Worm (Caenorhabditis elegans) whole organism, L3 larva: ENCODE results near the gene ZK470.2.

ENCODE experiments used
- ZK546.5 ChIP-seq: sonication (generic microtip); optimal IDR thresholded peaks from 2 replicates; lab custom pipeline; 2017; ENCODE audit warnings: missing biosample characterization, missing genetic modification characterization
- aly-2 ChIP-seq: fragments of 150-350 bp; optimal IDR thresholded peaks from 2 replicates; lab custom pipeline; 2014; ENCODE audit warnings: missing biosample characterization, missing genetic modification characterization
- ama-1 ChIP-seq: fragments of 150-350 bp; optimal IDR thresholded peaks from 2 replicates; lab custom pipeline; 2018
- ceh-28 ChIP-seq: fragments of 150-350 bp; optimal IDR thresholded peaks from 2 replicates; lab custom pipeline; 2014; ENCODE audit warnings: missing biosample characterization, missing genetic modification reagents, missing genetic modification characterization
- ceh-82 ChIP-seq: fragments of 150-350 bp; optimal IDR thresholded peaks from 2 replicates; lab custom pipeline; 2014; ENCODE audit warnings: missing biosample characterization, missing genetic modification characterization
- ceh-9 ChIP-seq: sonication (generic microtip); optimal IDR thresholded peaks from 2 replicates; lab custom pipeline; 2018; ENCODE audit warnings: missing biosample characterization, missing genetic modification characterization
- daf-12 ChIP-seq: fragments of 150-350 bp; optimal IDR thresholded peaks from 2 replicates; lab custom pipeline; 2014; ENCODE audit warnings: missing biosample characterization, missing genetic modification reagents, missing genetic modification characterization
- egl-5 ChIP-seq: fragments of 150-350 bp; optimal IDR thresholded peaks from 2 replicates; lab custom pipeline; 2017; ENCODE audit warnings: missing biosample characterization, missing genetic modification reagents, missing genetic modification characterization, inconsistent platforms
- elt-1 ChIP-seq: fragments of 150-350 bp; optimal IDR thresholded peaks from 2 replicates; lab custom pipeline; 2014; ENCODE audit warnings: missing biosample characterization, missing genetic modification characterization
- elt-2 ChIP-seq: sonication (generic microtip); optimal IDR thresholded peaks from 2 replicates; lab custom pipeline; 2016; ENCODE audit warnings: missing genetic modification reagents, mild to moderate bottlenecking, missing genetic modification characterization, missing compliant biosample characterization
- elt-3 ChIP-seq, 3 experiments: fragments of 150-350 bp in 1 of 3; sonication (generic microtip) in 2 of 3; optimal IDR thresholded peaks; 2 replicates in 2 of 3; 4 replicates in 1 of 3; lab custom pipeline; 2014 to 2017; ENCODE audit warnings: missing biosample characterization in 3 of 3, missing genetic modification characterization in 3 of 3
- eor-1 ChIP-seq, 2 experiments: fragments of 150-350 bp; optimal IDR thresholded peaks; 2 replicates each; lab custom pipeline; 2014 to 2018; ENCODE audit warnings: missing biosample characterization in 2 of 2, missing genetic modification characterization in 2 of 2
- fkh-10 ChIP-seq: sonication (generic microtip); optimal IDR thresholded peaks from 2 replicates; lab custom pipeline; 2017; ENCODE audit warnings: missing biosample characterization, missing genetic modification reagents, missing genetic modification characterization
- fkh-2 ChIP-seq: fragments of 150-350 bp; optimal IDR thresholded peaks from 2 replicates; lab custom pipeline; 2014; ENCODE audit warnings: missing biosample characterization, missing genetic modification reagents, missing genetic modification characterization
- fos-1 ChIP-seq: fragments of 150-350 bp; optimal IDR thresholded peaks from 2 replicates; lab custom pipeline; 2014; ENCODE audit warnings: missing biosample characterization, missing genetic modification characterization
- hmg-11 ChIP-seq: sonication (generic microtip); optimal IDR thresholded peaks from 2 replicates; lab custom pipeline; 2016; ENCODE audit warnings: missing genetic modification characterization, missing compliant biosample characterization
- jun-1 ChIP-seq: fragments of 150-350 bp; optimal IDR thresholded peaks from 2 replicates; lab custom pipeline; 2014; ENCODE audit warnings: missing biosample characterization, missing genetic modification reagents, missing genetic modification characterization
- lin-15B ChIP-seq: fragments of 150-350 bp; optimal IDR thresholded peaks from 2 replicates; lab custom pipeline; 2014; ENCODE audit warnings: missing biosample characterization, missing genetic modification characterization
- lin-39 ChIP-seq: fragments of 150-350 bp; optimal IDR thresholded peaks from 2 replicates; lab custom pipeline; 2018; ENCODE audit warnings: missing biosample characterization, missing genetic modification reagents, missing genetic modification characterization
- mdl-1 ChIP-seq: fragments of 150-350 bp; optimal IDR thresholded peaks from 2 replicates; lab custom pipeline; 2014; ENCODE audit warnings: missing biosample characterization, missing genetic modification characterization
- mml-1 ChIP-seq: fragments of 150-350 bp; sonication (generic microtip); optimal IDR thresholded peaks from 3 replicates; lab custom pipeline; 2014; ENCODE audit warnings: missing biosample characterization, missing genetic modification characterization
- nfya-1 ChIP-seq: sonication (generic microtip); optimal IDR thresholded peaks from 2 replicates; lab custom pipeline; 2017; ENCODE audit warnings: missing genetic modification characterization, mild to moderate bottlenecking, missing compliant biosample characterization, antibody characterized with exemption, moderate library complexity; ENCODE audit not compliant: insufficient read depth
- nhr-11 ChIP-seq: fragments of 150-350 bp; optimal IDR thresholded peaks from 2 replicates; lab custom pipeline; 2014; ENCODE audit warnings: missing biosample characterization, missing genetic modification characterization
- nhr-12 ChIP-seq: fragments of 150-350 bp; optimal IDR thresholded peaks from 2 replicates; lab custom pipeline; 2014; ENCODE audit warnings: missing biosample characterization, missing genetic modification characterization
- nhr-23 ChIP-seq: fragments of 150-350 bp; optimal IDR thresholded peaks from 2 replicates; lab custom pipeline; 2014; ENCODE audit warnings: missing biosample characterization, missing genetic modification reagents, missing genetic modification characterization
- nhr-25 ChIP-seq: sonication (generic microtip); optimal IDR thresholded peaks from 2 replicates; lab custom pipeline; 2017; ENCODE audit warnings: missing biosample characterization, missing genetic modification characterization
- nhr-28 ChIP-seq: fragments of 150-350 bp; optimal IDR thresholded peaks from 2 replicates; lab custom pipeline; 2014; ENCODE audit warnings: missing biosample characterization, missing genetic modification characterization
- nhr-43 ChIP-seq: sonication (generic microtip); optimal IDR thresholded peaks from 2 replicates; lab custom pipeline; 2016; ENCODE audit warnings: mild to moderate bottlenecking, missing genetic modification characterization, missing compliant biosample characterization; ENCODE audit not compliant: poor library complexity, severe bottlenecking
- nhr-67 ChIP-seq: fragments of 150-350 bp; optimal IDR thresholded peaks from 2 replicates; lab custom pipeline; 2014; ENCODE audit warnings: missing biosample characterization, missing genetic modification characterization
- nhr-76 ChIP-seq: fragments of 150-350 bp; sonication (generic microtip); optimal IDR thresholded peaks from 5 replicates; lab custom pipeline; 2014; ENCODE audit warnings: missing biosample characterization, missing genetic modification characterization
- pha-4 ChIP-seq: fragments of 150-350 bp; optimal IDR thresholded peaks from 2 replicates; lab custom pipeline; 2014; ENCODE audit warnings: missing biosample characterization, missing genetic modification reagents, missing genetic modification characterization
- pqm-1 ChIP-seq: fragments of 150-350 bp; optimal IDR thresholded peaks from 2 replicates; lab custom pipeline; 2017; ENCODE audit warnings: missing biosample characterization, missing genetic modification characterization, inconsistent platforms
- sea-2 ChIP-seq: fragments of 150-350 bp; sonication (generic microtip); optimal IDR thresholded peaks from 4 replicates; lab custom pipeline; 2014; ENCODE audit warnings: missing biosample characterization, missing genetic modification reagents, missing genetic modification characterization
- skn-1 ChIP-seq: fragments of 150-350 bp; optimal IDR thresholded peaks from 2 replicates; lab custom pipeline; 2014; ENCODE audit warnings: missing biosample characterization, missing genetic modification characterization
- tbx-2 ChIP-seq: sonication (generic microtip); optimal IDR thresholded peaks from 2 replicates; lab custom pipeline; 2016; ENCODE audit warnings: mild to moderate bottlenecking, missing genetic modification characterization, missing compliant biosample characterization
- unc-62 ChIP-seq: fragments of 150-350 bp; sonication (generic microtip); optimal IDR thresholded peaks from 4 replicates; lab custom pipeline; 2014; ENCODE audit warnings: missing biosample characterization, missing genetic modification reagents, missing genetic modification characterization
- ztf-11 ChIP-seq: fragments of 150-350 bp; optimal IDR thresholded peaks from 2 replicates; lab custom pipeline; 2014; ENCODE audit warnings: missing biosample characterization, missing genetic modification characterization
- ztf-4 ChIP-seq: fragments of 150-350 bp; optimal IDR thresholded peaks from 2 replicates; lab custom pipeline; 2014; ENCODE audit warnings: missing biosample characterization, missing genetic modification characterization

ZK470.2 gene

ce11 chrX:4145051-4145826 lies 10.3 kb downstream of the ZK470.2 start:
- TF ChIP-seq eor-1 (tag; optimal IDR thresholded peaks at IDR 0.05; lab: Kevin White, UChicago) (no peak), nhr-76 (tag; lab: Kevin White, UChicago) (no peak), fkh-2 (tag; lab: Kevin White, UChicago) (no peak), nhr-25 (tag; lab: Kevin White, UChicago) (peak; percentile 50), nhr-23 (peak; percentile 73), hmg-11 (peak; percentile 50), nhr-28 (no peak), ceh-9 (tag; lab: Kevin White, UChicago) (no peak), nhr-12 (tag; lab: Kevin White, UChicago) (no peak), ztf-4 (tag; lab: Kevin White, UChicago) (no peak), elt-2 (tag; lab: Kevin White, UChicago) (peak; percentile 86), lin-15B (tag; lab: Kevin White, UChicago) (no peak), fos-1 (tag; lab: Kevin White, UChicago) (peak; percentile 71), aly-2 (tag; lab: Kevin White, UChicago) (no peak), egl-5 (peak; percentile 24), daf-12 (no peak), sea-2 (peak; percentile 89), elt-3 (tag; optimal IDR thresholded peaks at IDR 0.05; lab: Kevin White, UChicago) (peak in 1 of 3 experiments; percentile 13), pqm-1 (tag; lab: Kevin White, UChicago) (peak; percentile 27), nhr-67 (tag; lab: Kevin White, UChicago) (no peak), skn-1 (tag; lab: Kevin White, UChicago) (peak; percentile 82), elt-1 (no peak), ceh-28 (tag; lab: Kevin White, UChicago) (peak; percentile 68), nhr-11 (tag; lab: Kevin White, UChicago) (peak; percentile 61), ceh-82 (tag; lab: Kevin White, UChicago) (peak; percentile 8), pha-4 (tag; lab: Kevin White, UChicago) (peak; percentile 68), nhr-43 (peak; percentile 64), fkh-10 (GFP tag; lab: Kevin White, UChicago) (peak; percentile 29), ztf-11 (no peak), ama-1 (lab: Kevin White, UChicago) (peak; percentile 86), nfya-1 (peak; percentile 57), unc-62 (GFP tag; lab: Kevin White, UChicago) (peak; percentile 54), mdl-1 (tag; lab: Kevin White, UChicago) (peak; percentile 88), lin-39 (tag; lab: Kevin White, UChicago) (peak; percentile 84), tbx-2 (tag; lab: Kevin White, UChicago) (peak; percentile 36), jun-1 (tag; lab: Kevin White, UChicago) (peak; percentile 14), ZK546.5 (tag; lab: Kevin White, UChicago) (no peak)

- TF ChIP-seq nhr-23, result peak; percentile 44
- peak; percentile 42 for TF ChIP-seq nhr-43
- TF ChIP-seq daf-12, result no peak
- TF ChIP-seq ama-1 (lab: Kevin White, UChicago), result peak; percentile 62
- no peak for TF ChIP-seq elt-3 (tag; optimal IDR thresholded peaks at IDR 0.05; lab: Kevin White, UChicago)
- TF ChIP-seq nhr-76 (tag; lab: Kevin White, UChicago), result no peak
- no peak for TF ChIP-seq fos-1 (tag; lab: Kevin White, UChicago)
- TF ChIP-seq ceh-28 (tag; lab: Kevin White, UChicago), result no peak
- TF ChIP-seq mml-1, result peak; percentile 59
- no peak for TF ChIP-seq unc-62 (GFP tag; lab: Kevin White, UChicago)
- TF ChIP-seq fkh-10 (GFP tag; lab: Kevin White, UChicago), result no peak
Measured at ce11 chrX:4146046-4146445, 11.1 kb downstream of the ZK470.2 start.
